Worm (Caenorhabditis elegans): ENCODE measurements around the gene rfk-1.

DNA sequence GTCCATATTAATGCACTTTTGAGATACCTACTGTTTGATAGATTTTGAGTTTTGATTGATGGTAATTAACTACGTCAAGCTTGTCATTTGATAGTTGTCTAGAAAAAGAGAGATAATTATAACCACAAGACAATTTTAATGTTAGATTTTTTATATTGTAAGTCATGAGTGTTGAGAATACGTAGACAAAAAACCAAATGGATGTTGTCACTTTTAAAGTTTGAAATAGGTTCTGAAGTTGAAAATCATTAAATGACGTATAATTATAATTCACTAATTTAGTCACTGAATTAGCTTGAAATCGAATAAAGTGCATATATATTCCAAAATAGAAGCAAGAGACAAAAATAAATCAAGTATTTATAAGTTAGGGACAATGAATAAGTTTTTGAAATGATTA lies 27.8 kb upstream of the rfk-1 start:
- no peak for TF ChIP-seq dao-5 (tag; optimal IDR thresholded peaks at IDR 0.05)
- TF ChIP-seq him-1 (tag; optimal IDR thresholded peaks at IDR 0.05), result no peak

Measured in whole organism, L4/young adult.